Worm (Caenorhabditis elegans) whole organism, young adult: ENCODE results near the gene C17B7.8.

Experiments used
- B0035.1 ChIP-seq: sonication (generic microtip); optimal IDR thresholded peaks from 2 replicates; lab custom pipeline; 2016; ENCODE audit warnings: missing genetic modification characterization, mild to moderate bottlenecking, missing compliant biosample characterization, missing genotype, missing genetic modification reagents
- B0261.1 ChIP-seq: sonication (generic microtip); optimal IDR thresholded peaks from 2 replicates; lab custom pipeline; 2016; ENCODE audit warnings: mild to moderate bottlenecking, missing genetic modification characterization, moderate library complexity, missing compliant biosample characterization
- B0336.3 ChIP-seq: fragments of 200-800 bp; sonication (Bioruptor generic); IDR thresholded peaks from 2 replicates; pipeline ENCODE4 v1.3.6; 2022; ENCODE audit warnings: missing genetic modification characterization, missing compliant biosample characterization
- F49E8.2 ChIP-seq: sonication (generic microtip); optimal IDR thresholded peaks from 3 replicates; lab custom pipeline; 2017; ENCODE audit warnings: missing genetic modification characterization, mild to moderate bottlenecking, missing compliant biosample characterization, antibody characterized with exemption, moderate library complexity; ENCODE audit not compliant: insufficient read depth
- F52B5.7 ChIP-seq: sonication (generic microtip); optimal IDR thresholded peaks from 2 replicates; lab custom pipeline; 2016; ENCODE audit warnings: mild to moderate bottlenecking, missing genetic modification characterization, missing compliant biosample characterization
- T26A5.8 ChIP-seq: sonication (generic microtip); optimal IDR thresholded peaks from 2 replicates; lab custom pipeline; 2016; ENCODE audit warnings: missing genetic modification characterization, missing compliant biosample characterization
- aptf-2 ChIP-seq: fragments of 200-800 bp; sonication (Bioruptor generic); conservative IDR thresholded peaks from 2 replicates; pipeline ENCODE4 v1.3.6; 2022; ENCODE audit warnings: missing genetic modification reagents, missing genetic modification characterization, missing compliant biosample characterization
- atf-7 ChIP-seq: sonication (generic microtip); optimal IDR thresholded peaks from 2 replicates; lab custom pipeline; 2017; ENCODE audit warnings: mild to moderate bottlenecking, missing genetic modification characterization, missing compliant biosample characterization
- attf-3 ChIP-seq: fragments of 200-800 bp; sonication (Bioruptor generic); conservative IDR thresholded peaks from 2 replicates; pipeline ENCODE4 v1.3.6; 2022; ENCODE audit warnings: missing genetic modification reagents, missing genetic modification characterization, missing compliant biosample characterization
- bed-1 ChIP-seq: fragments of 200-800 bp; sonication (Bioruptor generic); IDR thresholded peaks from 2 replicates; pipeline ENCODE4 v1.3.6; 2022; ENCODE audit warnings: missing genetic modification reagents, missing genetic modification characterization, missing compliant biosample characterization
- bed-2 ChIP-seq: fragments of 200-800 bp; sonication (Bioruptor generic); IDR thresholded peaks from 2 replicates; pipeline ENCODE4 v1.3.6; 2022; ENCODE audit warnings: missing genetic modification reagents, missing genetic modification characterization, missing compliant biosample characterization
- ccch-3 ChIP-seq: fragments of 200-800 bp; sonication (Bioruptor generic); optimal IDR thresholded peaks from 2 replicates; lab custom pipeline; 2018; ENCODE audit warnings: mild to moderate bottlenecking, missing genetic modification characterization, missing compliant biosample characterization
- ceh-100 ChIP-seq: fragments of 200-800 bp; sonication (Bioruptor generic); IDR thresholded peaks from 2 replicates; pipeline ENCODE4 v1.3.6; 2022; ENCODE audit warnings: missing genetic modification reagents, missing genetic modification characterization, missing compliant biosample characterization
- ceh-27 ChIP-seq: fragments of 200-800 bp; sonication (Bioruptor generic); optimal IDR thresholded peaks from 2 replicates; lab custom pipeline; 2018; ENCODE audit warnings: mild to moderate bottlenecking, missing genetic modification characterization, moderate library complexity, missing compliant biosample characterization
- ceh-79 ChIP-seq: sonication (generic microtip); optimal IDR thresholded peaks from 2 replicates; lab custom pipeline; 2017; ENCODE audit warnings: mild to moderate bottlenecking, missing genetic modification characterization, missing compliant biosample characterization
- egl-18 ChIP-seq: fragments of 200-800 bp; sonication (Bioruptor generic); IDR thresholded peaks from 2 replicates; pipeline ENCODE4 v1.3.6; 2022; ENCODE audit warnings: missing genetic modification reagents, missing genetic modification characterization, missing compliant biosample characterization
- hmg-1.2 ChIP-seq: fragments of 200-800 bp; sonication (Bioruptor generic); IDR thresholded peaks from 2 replicates; pipeline ENCODE4 v1.3.6; 2022; ENCODE audit warnings: missing genetic modification reagents, missing genetic modification characterization, missing compliant biosample characterization
- lir-1 ChIP-seq: fragments of 200-800 bp; sonication (Bioruptor generic); conservative IDR thresholded peaks from 2 replicates; pipeline ENCODE4 v1.3.6; 2022; ENCODE audit warnings: missing genetic modification reagents, missing genetic modification characterization, missing compliant biosample characterization
- madf-10 ChIP-seq: sonication (generic microtip); optimal IDR thresholded peaks from 2 replicates; lab custom pipeline; 2016; ENCODE audit warnings: mild to moderate bottlenecking, missing genetic modification characterization, missing compliant biosample characterization
- mxl-1 ChIP-seq: sonication (generic microtip); optimal IDR thresholded peaks from 2 replicates; lab custom pipeline; 2016; ENCODE audit warnings: missing genetic modification characterization, missing compliant biosample characterization
- nfya-1 ChIP-seq: sonication (generic microtip); optimal IDR thresholded peaks from 2 replicates; lab custom pipeline; 2017; ENCODE audit warnings: antibody characterized with exemption, missing compliant biosample characterization, missing genetic modification characterization, borderline replicate concordance; ENCODE audit not compliant: insufficient read depth
- nfya-2 ChIP-seq: fragments of 200-800 bp; sonication (Bioruptor generic); IDR thresholded peaks from 2 replicates; pipeline ENCODE4 v1.3.6; 2022; ENCODE audit warnings: missing genetic modification reagents, missing genetic modification characterization, missing compliant biosample characterization
- nhr-120 ChIP-seq: fragments of 200-800 bp; sonication (Bioruptor generic); IDR thresholded peaks from 2 replicates; pipeline ENCODE4 v1.3.6; 2022; ENCODE audit warnings: missing genetic modification characterization, missing compliant biosample characterization
- nhr-179 ChIP-seq: sonication (generic microtip); optimal IDR thresholded peaks from 2 replicates; lab custom pipeline; 2016; ENCODE audit warnings: mild to moderate bottlenecking, missing genetic modification characterization, missing compliant biosample characterization
- pha-4 ChIP-seq: fragments of 150-350 bp; sonication (generic microtip); optimal IDR thresholded peaks from 2 replicates; lab custom pipeline; 2014; ENCODE audit warnings: missing biosample characterization, missing genetic modification reagents, missing genetic modification characterization
- rcor-1 ChIP-seq: fragments of 200-800 bp; sonication (Bioruptor generic); IDR thresholded peaks from 2 replicates; pipeline ENCODE4 v1.3.6; 2022; ENCODE audit warnings: missing genetic modification reagents, missing genetic modification characterization, missing compliant biosample characterization
- somi-1 ChIP-seq: fragments of 200-800 bp; sonication (Bioruptor generic); optimal IDR thresholded peaks from 2 replicates; lab custom pipeline; 2018; ENCODE audit warnings: mild to moderate bottlenecking, missing genetic modification characterization, missing compliant biosample characterization
- sptf-2 ChIP-seq: fragments of 200-800 bp; sonication (Bioruptor generic); optimal IDR thresholded peaks from 2 replicates; lab custom pipeline; 2018; ENCODE audit warnings: mild to moderate bottlenecking, missing genetic modification characterization, missing compliant biosample characterization
- tbx-9 ChIP-seq: sonication (generic microtip); optimal IDR thresholded peaks from 2 replicates; lab custom pipeline; 2016; ENCODE audit warnings: borderline replicate concordance, missing genetic modification characterization, inconsistent platforms, missing compliant biosample characterization
- tlf-1 ChIP-seq: fragments of 200-800 bp; sonication (Bioruptor generic); optimal IDR thresholded peaks from 2 replicates; lab custom pipeline; 2018; ENCODE audit warnings: mild to moderate bottlenecking, missing genetic modification characterization, missing compliant biosample characterization
- ztf-18 ChIP-seq: sonication (generic microtip); optimal IDR thresholded peaks from 2 replicates; lab custom pipeline; 2016; ENCODE audit warnings: missing genotype, mild to moderate bottlenecking, missing genetic modification characterization, missing compliant biosample characterization
- ztf-25 ChIP-seq: fragments of 200-800 bp; sonication (Bioruptor generic); IDR thresholded peaks from 2 replicates; pipeline ENCODE4 v1.3.6; 2022; ENCODE audit warnings: missing genetic modification reagents, missing genetic modification characterization, missing compliant biosample characterization
- ztf-26 ChIP-seq: sonication (generic microtip); optimal IDR thresholded peaks from 2 replicates; lab custom pipeline; 2017; ENCODE audit warnings: missing genetic modification characterization, missing compliant biosample characterization
- ztf-3 ChIP-seq: fragments of 200-800 bp; sonication (Bioruptor generic); optimal IDR thresholded peaks from 2 replicates; lab custom pipeline; 2018; ENCODE audit warnings: mild to moderate bottlenecking, missing genetic modification characterization, missing compliant biosample characterization

Gene C17B7.8

ce11 chrV:3295368-3295767 is 28.7 kb downstream of the C17B7.8 start:
- TF ChIP-seq ztf-18 (tag; lab: Kevin White, UChicago) (no peak), ceh-100 (GFP tag; lab: Robert Waterston, UW) (no peak), pha-4 (no peak), nfya-1 (tag; lab: Kevin White, UChicago) (no peak), nhr-179 (tag; lab: Kevin White, UChicago) (no peak), mxl-1 (tag; lab: Kevin White, UChicago) (no peak), aptf-2 (GFP tag; lab: Robert Waterston, UW) (no peak)
- TF ChIP-seq, all 124 proteins: peak for 0

- no peak for TF ChIP-seq ceh-79 (tag; lab: Kevin White, UChicago)
- no peak for TF ChIP-seq sptf-2 (GFP tag; lab: Kevin White, UChicago)
- no peak for TF ChIP-seq ztf-3 (GFP tag; lab: Kevin White, UChicago)
- TF ChIP-seq F49E8.2 (tag; lab: Kevin White, UChicago): no peak
- TF ChIP-seq ztf-25 (GFP tag; lab: Robert Waterston, UW): no peak
- TF ChIP-seq ccch-3 (GFP tag; lab: Kevin White, UChicago): no peak
- TF ChIP-seq T26A5.8 (tag; lab: Kevin White, UChicago): no peak
- no peak for TF ChIP-seq rcor-1 (GFP tag; lab: Robert Waterston, UW)
- no peak for TF ChIP-seq attf-3 (GFP tag; lab: Robert Waterston, UW)
- TF ChIP-seq hmg-1.2 (GFP tag; lab: Robert Waterston, UW): no peak
- no peak for TF ChIP-seq tlf-1 (GFP tag; lab: Kevin White, UChicago)
- TF ChIP-seq somi-1 (GFP tag; lab: Kevin White, UChicago): no peak
- TF ChIP-seq tbx-9 (tag; lab: Kevin White, UChicago): no peak
- no peak for TF ChIP-seq B0035.1 (tag; lab: Kevin White, UChicago)
- TF ChIP-seq ztf-26 (tag; lab: Kevin White, UChicago): no peak
- no peak for TF ChIP-seq madf-10
- TF ChIP-seq B0336.3: no peak
- TF ChIP-seq F52B5.7 (tag; lab: Kevin White, UChicago): no peak
Measured at ce11 chrV:3289267-3289666, 34.8 kb downstream of the C17B7.8 start, which contains the start of gene F35F10.6. F35F10.6 (minus strand) TSS chrV:3289367.

- TF ChIP-seq lir-1 (no peak), ceh-27 (no peak), nhr-120 (GFP tag; lab: Robert Waterston, UW) (no peak), atf-7 (no peak), nfya-2 (GFP tag; lab: Robert Waterston, UW) (no peak), egl-18 (peak; percentile 52; the same call in 1 of the 2 replicates), bed-1 (GFP tag; lab: Robert Waterston, UW) (peak; percentile 76; the same call in 1 of the 2 replicates)
Measured at ce11 chrV:3288134-3288533, 35.9 kb downstream of the C17B7.8 start.

- TF ChIP-seq bed-2 (GFP tag; lab: Robert Waterston, UW) (no peak), B0261.1 (tag; lab: Kevin White, UChicago) (no peak)
Measured at ce11 chrV:3287330-3287729, 36.7 kb downstream of the C17B7.8 start, which contains the start of gene F35F10.7. F35F10.7 (minus strand) TSS chrV:3287430.
